Fruit fly (Drosophila melanogaster) whole organism: Measurements from ENCODE around the gene yellow-e3.

Experiments used
- CG8478 ChIP-seq: fragments of >200 bp; optimal IDR thresholded peaks from 2 replicates; lab custom pipeline; 2018; ENCODE audit warnings: inconsistent platforms
- Dll ChIP-seq: fragments of >200 bp; optimal IDR thresholded peaks from 2 replicates; lab custom pipeline; 2017
- EcR ChIP-seq, 2 experiments: fragments of >200 bp; optimal IDR thresholded peaks; 2 replicates each; lab custom pipeline; 2017; ENCODE audit warnings: missing biosample characterization in 2 of 2, missing genetic modification characterization in 2 of 2, missing genetic modification reagents in 2 of 2
- pan ChIP-seq: fragments of >200 bp; optimal IDR thresholded peaks from 2 replicates; lab custom pipeline; 2017
- psq ChIP-seq: fragments of >200 bp; optimal IDR thresholded peaks from 2 replicates; lab custom pipeline; 2017
- usp ChIP-seq: fragments of >200 bp; optimal IDR thresholded peaks from 2 replicates; lab custom pipeline; 2017; ENCODE audit warnings: missing biosample characterization, missing genetic modification characterization, mixed read lengths

Gene yellow-e3

dm6 chr3R:13428341-13429040 lies 23.8 kb upstream of the yellow-e3 start:
- TF ChIP-seq Dll (lab: Kevin White, UChicago) = no peak

- TF ChIP-seq Dll (lab: Kevin White, UChicago) (no peak), pan (lab: Kevin White, UChicago) (no peak), EcR (GFP tag; optimal IDR thresholded peaks at IDR 0.05; lab: Kevin White, UChicago) (no peak), usp (GFP tag; lab: Kevin White, UChicago) (no peak), CG8478 (lab: Kevin White, UChicago) (no peak), psq (lab: Kevin White, UChicago) (no peak)
Observed at dm6 chr3R:13425470-13426033, 20.9 kb upstream of the yellow-e3 start, which contains the start of gene Act87E. Gene Act87E, plus strand, starts transcription at chr3R:13425983.

dm6 chr3R:13422178-13422577 lies 17.5 kb upstream of the yellow-e3 start:
- TF ChIP-seq Dll (lab: Kevin White, UChicago) (no peak), usp (GFP tag; lab: Kevin White, UChicago) (no peak), psq (lab: Kevin White, UChicago) (no peak), CG8478 (lab: Kevin White, UChicago) (no peak), EcR (GFP tag; optimal IDR thresholded peaks at IDR 0.05; lab: Kevin White, UChicago) (no peak), pan (lab: Kevin White, UChicago) (no peak)

- no peak for TF ChIP-seq psq (lab: Kevin White, UChicago)
- TF ChIP-seq usp (GFP tag; lab: Kevin White, UChicago) = no peak
- no peak for TF ChIP-seq EcR (GFP tag; optimal IDR thresholded peaks at IDR 0.05; lab: Kevin White, UChicago)
- TF ChIP-seq Dll (lab: Kevin White, UChicago) = no peak
- no peak for TF ChIP-seq pan (lab: Kevin White, UChicago)
- no peak for TF ChIP-seq CG8478 (lab: Kevin White, UChicago)
Observed at dm6 chr3R:13419979-13420378, 15.3 kb upstream of the yellow-e3 start, which contains the start of gene Ir87a. Gene Ir87a, plus strand, starts transcription at chr3R:13420279.

dm6 chr3R:13417067-13417595 lies 12.5 kb upstream of the yellow-e3 start:
- TF ChIP-seq Dll (lab: Kevin White, UChicago) = no peak
- TF ChIP-seq pan (lab: Kevin White, UChicago) = no peak
- no peak for TF ChIP-seq psq (lab: Kevin White, UChicago)
- no peak for TF ChIP-seq EcR (GFP tag; optimal IDR thresholded peaks at IDR 0.05; lab: Kevin White, UChicago)
- TF ChIP-seq CG8478 (lab: Kevin White, UChicago) = no peak

- TF ChIP-seq psq (lab: Kevin White, UChicago) (no peak), EcR (GFP tag; optimal IDR thresholded peaks at IDR 0.05; lab: Kevin White, UChicago) (no peak), Dll (lab: Kevin White, UChicago) (no peak), CG8478 (lab: Kevin White, UChicago) (no peak), pan (lab: Kevin White, UChicago) (no peak), usp (GFP tag; lab: Kevin White, UChicago) (no peak)
Observed at dm6 chr3R:13415186-13415585, 10.5 kb upstream of the yellow-e3 start, which contains the start of gene yellow-e. Gene yellow-e, minus strand, starts transcription at chr3R:13415286.

dm6 chr3R:13412704-13413103 lies 8.0 kb upstream of the yellow-e3 start:
- TF ChIP-seq CG8478 (lab: Kevin White, UChicago) = no peak
- TF ChIP-seq EcR (GFP tag; optimal IDR thresholded peaks at IDR 0.05; lab: Kevin White, UChicago) = no peak
- no peak for TF ChIP-seq pan (lab: Kevin White, UChicago)
- TF ChIP-seq psq (lab: Kevin White, UChicago) = no peak
- no peak for TF ChIP-seq usp (GFP tag; lab: Kevin White, UChicago)
- TF ChIP-seq Dll (lab: Kevin White, UChicago) = no peak

- TF ChIP-seq psq (lab: Kevin White, UChicago) (no peak), usp (GFP tag; lab: Kevin White, UChicago) (no peak), CG8478 (lab: Kevin White, UChicago) (no peak), pan (lab: Kevin White, UChicago) (no peak), EcR (GFP tag; optimal IDR thresholded peaks at IDR 0.05; lab: Kevin White, UChicago) (no peak), Dll (lab: Kevin White, UChicago) (no peak)
Observed at dm6 chr3R:13406898-13407297, 2.2 kb upstream of the yellow-e3 start, which contains the start of gene yellow-e2. Gene yellow-e2, minus strand, starts transcription at chr3R:13406998.

dm6 chr3R:13403032-13403459 lies 1.6 kb downstream of the yellow-e3 start, which contains the start of gene Dpm3:
Gene Dpm3, minus strand, starts transcription at chr3R:13403051.
- no peak for TF ChIP-seq usp (GFP tag; lab: Kevin White, UChicago)
- no peak for TF ChIP-seq CG8478 (lab: Kevin White, UChicago)
- TF ChIP-seq pan (lab: Kevin White, UChicago) = no peak
- no peak for TF ChIP-seq Dll (lab: Kevin White, UChicago)
- no peak for TF ChIP-seq EcR (GFP tag; optimal IDR thresholded peaks at IDR 0.05; lab: Kevin White, UChicago)
- no peak for TF ChIP-seq psq (lab: Kevin White, UChicago)

- no peak for TF ChIP-seq CG8478 (lab: Kevin White, UChicago)
- TF ChIP-seq usp (GFP tag; lab: Kevin White, UChicago) = no peak
- TF ChIP-seq psq (lab: Kevin White, UChicago) = no peak
- TF ChIP-seq EcR (GFP tag; optimal IDR thresholded peaks at IDR 0.05; lab: Kevin White, UChicago) = no peak
- TF ChIP-seq pan (lab: Kevin White, UChicago) = no peak
- TF ChIP-seq Dll (lab: Kevin White, UChicago) = no peak
Observed at dm6 chr3R:13401722-13402296, 2.9 kb downstream of the yellow-e3 start, which contains the start of gene GILT1. Gene GILT1, minus strand, starts transcription at chr3R:13401862.
